Worm (Caenorhabditis elegans) whole organism, L2 larva: ENCODE results near the gene col-175.

Experiments used
- ama-1 ChIP-seq: fragments of 150-350 bp; optimal IDR thresholded peaks from 2 replicates; lab custom pipeline; 2018; ENCODE audit warnings: inconsistent platforms
- elt-1 ChIP-seq: fragments of 150-350 bp; optimal IDR thresholded peaks from 2 replicates; lab custom pipeline; 2014; ENCODE audit warnings: missing biosample characterization, missing genetic modification characterization
- nhr-11 ChIP-seq: fragments of 150-350 bp; optimal IDR thresholded peaks from 2 replicates; lab custom pipeline; 2014; ENCODE audit warnings: missing biosample characterization, missing genetic modification characterization
- sma-9 ChIP-seq, 2 experiments: fragments of 150-350 bp in 1 of 2; sonication (generic microtip) in 1 of 2; optimal IDR thresholded peaks; 2 replicates each; lab custom pipeline; 2014 to 2016; ENCODE audit warnings: missing genetic modification characterization in 2 of 2, mild to moderate bottlenecking in 1 of 2, missing biosample characterization in 1 of 2, missing compliant biosample characterization in 1 of 2, missing genetic modification reagents in 1 of 2, moderate library complexity in 1 of 2
- unc-62 ChIP-seq: fragments of 150-350 bp; optimal IDR thresholded peaks from 2 replicates; lab custom pipeline; 2014; ENCODE audit warnings: missing biosample characterization, missing genetic modification reagents, missing genetic modification characterization
- ztf-11 ChIP-seq: sonication (generic microtip); optimal IDR thresholded peaks from 2 replicates; lab custom pipeline; 2017; ENCODE audit warnings: missing biosample characterization, missing genetic modification characterization

DNA sequence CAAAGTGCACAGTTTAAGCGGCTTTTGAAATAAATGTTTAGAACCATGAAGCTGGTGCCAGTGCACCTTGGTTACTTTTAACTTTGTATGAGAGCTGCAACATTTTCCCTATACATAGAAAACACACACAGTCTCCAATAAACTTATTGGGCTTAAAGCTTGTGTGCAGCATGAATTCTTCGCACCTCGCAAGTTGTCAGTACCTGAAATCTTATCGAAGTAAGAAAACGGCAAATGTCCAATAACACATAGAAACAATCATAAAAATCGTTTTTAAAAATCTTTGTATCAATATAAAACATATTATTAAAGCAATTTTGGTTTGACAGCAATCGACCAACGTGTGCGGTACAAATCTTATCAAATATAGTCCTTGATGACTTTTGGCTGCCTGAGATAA is 34.0 kb upstream of the col-175 start:
- TF ChIP-seq unc-62 (no peak), nhr-11 (tag; lab: Kevin White, UChicago) (no peak), ztf-11 (no peak), elt-1 (tag; lab: Kevin White, UChicago) (no peak), sma-9 (GFP tag; optimal IDR thresholded peaks at IDR 0.05; lab: Kevin White, UChicago) (no peak), sma-9 (tag; optimal IDR thresholded peaks at IDR 0.05; lab: Kevin White, UChicago) (no peak), ama-1 (lab: Kevin White, UChicago) (no peak)
